Worm (Caenorhabditis elegans): ENCODE results near the gene F19B10.5.

DNA sequence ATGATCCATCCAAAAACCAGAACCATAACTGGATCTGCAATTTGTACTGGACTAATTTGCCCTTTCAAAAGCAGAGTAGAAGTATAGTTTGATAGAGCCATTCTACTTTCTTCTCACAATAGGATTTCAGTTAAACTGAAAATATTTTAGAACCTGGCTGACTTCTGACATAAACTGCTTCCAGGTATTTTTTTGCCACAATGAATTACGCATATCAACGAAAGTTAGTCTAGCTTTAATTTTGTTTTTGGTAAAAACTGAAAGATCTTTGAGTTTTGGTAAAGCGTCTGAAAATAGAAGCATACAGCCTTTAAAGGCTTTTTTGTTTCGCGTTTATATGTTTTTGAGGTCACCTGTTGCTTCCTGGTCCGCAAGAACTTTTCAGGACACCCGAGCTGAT is 35.2 kb downstream of the F19B10.5 start, which contains the start of gene srx-101:
- TF ChIP-seq sptf-2 (GFP tag; optimal IDR thresholded peaks at IDR 0.05) (no peak), Y95B8A.8 (GFP tag; IDR thresholded peaks at IDR 0.05) (no peak)
